Fruit fly (Drosophila melanogaster) whole organism, prepupa: ENCODE results near the gene SF2.

ENCODE experiments used
- CG9139 ChIP-seq: fragments of 200-800 bp; sonication (Bioruptor generic); optimal IDR thresholded peaks from 3 replicates; lab custom pipeline; 2017; ENCODE audit warnings: missing biosample characterization, mild to moderate bottlenecking, missing genetic modification characterization
- OdsH ChIP-seq: fragments of 200-800 bp; sonication (Bioruptor generic); optimal IDR thresholded peaks from 3 replicates; lab custom pipeline; 2016; ENCODE audit warnings: missing biosample characterization, missing genetic modification characterization
- Sox102F ChIP-seq: fragments of 200-800 bp; sonication (Bioruptor generic); optimal IDR thresholded peaks from 2 replicates; lab custom pipeline; 2016; ENCODE audit warnings: missing biosample characterization, mild to moderate bottlenecking, missing genetic modification characterization
- Sox15 ChIP-seq: fragments of 200-800 bp; sonication (Bioruptor generic); optimal IDR thresholded peaks from 3 replicates; lab custom pipeline; 2016; ENCODE audit warnings: missing biosample characterization, missing genetic modification characterization
- cyc ChIP-seq: fragments of 200-800 bp; sonication (Bioruptor generic); optimal IDR thresholded peaks from 3 replicates; lab custom pipeline; 2016; ENCODE audit warnings: missing biosample characterization, missing genetic modification characterization
- topi ChIP-seq: fragments of 200-800 bp; sonication (Bioruptor generic); optimal IDR thresholded peaks from 3 replicates; lab custom pipeline; 2016; ENCODE audit warnings: missing biosample characterization, missing genetic modification characterization

dm6 chr3R:16348289-16348688, 6.5 kb upstream of the SF2 start:
- TF ChIP-seq OdsH (no peak), CG9139 (GFP tag; lab: Kevin White, UChicago) (no peak), topi (GFP tag; lab: Kevin White, UChicago) (no peak), cyc (GFP tag; lab: Kevin White, UChicago) (no peak), Sox15 (no peak), Sox102F (GFP tag; lab: Kevin White, UChicago) (no peak)
